Worm (Caenorhabditis elegans) whole organism, midembryonic: ENCODE results near the gene str-16.

Source experiments
- T22C8.4 ChIP-seq: fragments of 200-800 bp; sonication (Bioruptor generic); IDR thresholded peaks from 2 replicates; pipeline ENCODE4 v1.3.6; 2022; ENCODE audit warnings: missing genetic modification characterization, missing compliant biosample characterization
- cog-1 ChIP-seq: sonication (generic microtip); optimal IDR thresholded peaks from 2 replicates; lab custom pipeline; 2016; ENCODE audit warnings: missing genetic modification characterization, missing compliant biosample characterization
- flt-1 ChIP-seq: fragments of 200-800 bp; sonication (Bioruptor generic); IDR thresholded peaks from 2 replicates; pipeline ENCODE4 v1.3.6; 2022; ENCODE audit warnings: missing genetic modification characterization, missing compliant biosample characterization
- klf-2 ChIP-seq: fragments of 200-800 bp; sonication (Bioruptor generic); conservative IDR thresholded peaks from 2 replicates; pipeline ENCODE4 v1.3.6; 2022; ENCODE audit warnings: missing genetic modification reagents, missing genetic modification characterization, missing compliant biosample characterization
- med-1 ChIP-seq: sonication (generic microtip); optimal IDR thresholded peaks from 2 replicates; lab custom pipeline; 2017; ENCODE audit warnings: missing genetic modification characterization, mild to moderate bottlenecking, missing compliant biosample characterization, antibody characterized with exemption, missing genetic modification reagents; ENCODE audit not compliant: insufficient read depth
- ref-1 ChIP-seq: fragments of 200-800 bp; sonication (Bioruptor generic); conservative IDR thresholded peaks from 2 replicates; pipeline ENCODE4 v1.3.6; 2022; ENCODE audit warnings: missing genetic modification reagents, missing genetic modification characterization, missing compliant biosample characterization
- tab-1 ChIP-seq: fragments of 200-800 bp; sonication (Bioruptor generic); IDR thresholded peaks from 2 replicates; pipeline ENCODE4 v1.3.6; 2022; ENCODE audit warnings: missing genetic modification characterization, missing compliant biosample characterization
- ztf-23 ChIP-seq: fragments of 200-800 bp; sonication (Bioruptor generic); IDR thresholded peaks from 2 replicates; pipeline ENCODE4 v1.3.6; 2022; ENCODE audit warnings: missing genetic modification reagents, missing genetic modification characterization, missing compliant biosample characterization

- TF ChIP-seq cog-1 (no peak), flt-1 (GFP tag; lab: Robert Waterston, UW) (no peak), klf-2 (GFP tag; lab: Robert Waterston, UW) (no peak), med-1 (GFP tag; lab: Kevin White, UChicago) (no peak), tab-1 (no peak), ref-1 (no peak), T22C8.4 (no peak), ztf-23 (no peak)
Observed at ce11 chrV:3230597-3230996, 6.1 kb upstream of the str-16 start, which contains the start of gene K08D9.10.
